Fruit fly (Drosophila melanogaster) whole organism, embryonic: Measurements from ENCODE around the gene Srg3.

Experiments used
- Adf1 ChIP-seq: fragments of 200-800 bp; sonication (Bioruptor generic); IDR thresholded peaks from 2 replicates; pipeline ENCODE4 v1.3.6; 2022; ENCODE audit warnings: missing biosample characterization, missing genetic modification characterization
- Atf-2 ChIP-seq: fragments of 200-800 bp; sonication (Bioruptor generic); optimal IDR thresholded peaks from 2 replicates; lab custom pipeline; 2016; ENCODE audit warnings: missing biosample characterization, missing genetic modification characterization
- B-H2 ChIP-seq: fragments of 200-800 bp; sonication (Bioruptor generic); optimal IDR thresholded peaks from 2 replicates; lab custom pipeline; 2018; ENCODE audit warnings: missing biosample characterization, mild to moderate bottlenecking, missing genetic modification characterization
- Bgb ChIP-seq: fragments of 200-800 bp; sonication (Bioruptor generic); IDR thresholded peaks from 2 replicates; pipeline ENCODE4 v1.3.6; 2022; ENCODE audit warnings: missing biosample characterization, missing genetic modification characterization; ENCODE audit not compliant: partially characterized antibody
- CG12071 ChIP-seq: fragments of 200-800 bp; sonication (Bioruptor generic); optimal IDR thresholded peaks from 3 replicates; lab custom pipeline; 2018; ENCODE audit warnings: missing biosample characterization, mild to moderate bottlenecking, missing genetic modification characterization
- CG12219 ChIP-seq: fragments of 200-800 bp; sonication (Bioruptor generic); optimal IDR thresholded peaks from 3 replicates; lab custom pipeline; 2018; ENCODE audit warnings: missing biosample characterization, mild to moderate bottlenecking, missing genetic modification characterization
- CG13624 ChIP-seq: fragments of 200-800 bp; sonication (Bioruptor generic); optimal IDR thresholded peaks from 2 replicates; lab custom pipeline; 2016; ENCODE audit warnings: missing biosample characterization, missing genetic modification characterization
- CG13894 ChIP-seq: fragments of 200-800 bp; sonication (Bioruptor generic); optimal IDR thresholded peaks from 3 replicates; lab custom pipeline; 2018; ENCODE audit warnings: missing biosample characterization, mild to moderate bottlenecking, missing genetic modification characterization, moderate library complexity
- CG14710 ChIP-seq: fragments of 200-800 bp; sonication (Bioruptor generic); optimal IDR thresholded peaks from 3 replicates; lab custom pipeline; 2019; ENCODE audit warnings: missing biosample characterization, mild to moderate bottlenecking, missing genetic modification characterization, moderate library complexity
- CG15479 ChIP-seq: fragments of 200-800 bp; sonication (Bioruptor generic); optimal IDR thresholded peaks from 3 replicates; lab custom pipeline; 2019; ENCODE audit warnings: missing biosample characterization, mild to moderate bottlenecking, missing genetic modification characterization, moderate library complexity
- CG16779 ChIP-seq: fragments of 200-800 bp; sonication (Bioruptor generic); IDR thresholded peaks from 2 replicates; pipeline ENCODE4 v1.3.6; 2022; ENCODE audit warnings: missing biosample characterization, missing genetic modification characterization
- CG16813 ChIP-seq: fragments of 200-800 bp; sonication (Bioruptor generic); IDR thresholded peaks from 3 replicates; pipeline ENCODE4 v1.3.6; 2022; ENCODE audit warnings: missing biosample characterization, missing genetic modification characterization; ENCODE audit not compliant: partially characterized antibody
- CG17186 ChIP-seq: fragments of 200-800 bp; sonication (Bioruptor generic); optimal IDR thresholded peaks from 3 replicates; lab custom pipeline; 2017; ENCODE audit warnings: missing biosample characterization, missing genetic modification reagents, missing genetic modification characterization
- CG2712 ChIP-seq: fragments of 200-800 bp; optimal IDR thresholded peaks from 3 replicates; lab custom pipeline; 2019; ENCODE audit warnings: missing biosample characterization, mild to moderate bottlenecking, missing genetic modification characterization, moderate library complexity
- CG30403 ChIP-seq: fragments of 200-800 bp; sonication (Bioruptor generic); optimal IDR thresholded peaks from 3 replicates; lab custom pipeline; 2016; ENCODE audit warnings: missing biosample characterization, missing genetic modification characterization
- CG32767 ChIP-seq: fragments of 200-800 bp; sonication (Bioruptor generic); IDR thresholded peaks from 2 replicates; pipeline ENCODE4 v1.3.6; 2022; ENCODE audit warnings: missing biosample characterization, missing genetic modification characterization
- CG5245 ChIP-seq: fragments of 200-800 bp; sonication (Bioruptor generic); optimal IDR thresholded peaks from 3 replicates; lab custom pipeline; 2016; ENCODE audit warnings: missing biosample characterization, missing genetic modification characterization
- CG6689 ChIP-seq: fragments of 200-800 bp; sonication (Bioruptor generic); IDR thresholded peaks from 2 replicates; pipeline ENCODE4 v1.3.6; 2022; ENCODE audit warnings: missing biosample characterization, missing genetic modification characterization
- CG7745 ChIP-seq: fragments of 200-800 bp; sonication (Bioruptor generic); optimal IDR thresholded peaks from 2 replicates; lab custom pipeline; 2018; ENCODE audit warnings: missing biosample characterization, mild to moderate bottlenecking, missing genetic modification characterization, moderate library complexity
- CG9437 ChIP-seq: fragments of 200-800 bp; sonication (Bioruptor generic); optimal IDR thresholded peaks from 2 replicates; lab custom pipeline; 2018; ENCODE audit warnings: missing biosample characterization, mild to moderate bottlenecking, missing genetic modification characterization
- CG9797 ChIP-seq: fragments of 200-800 bp; sonication (Bioruptor generic); optimal IDR thresholded peaks from 3 replicates; lab custom pipeline; 2018; ENCODE audit warnings: missing biosample characterization, mild to moderate bottlenecking, missing genetic modification characterization
- CHES-1-like ChIP-seq: fragments of 200-800 bp; sonication (Bioruptor generic); optimal IDR thresholded peaks from 2 replicates; lab custom pipeline; 2016; ENCODE audit warnings: missing biosample characterization, missing genetic modification characterization
- Dll ChIP-seq: fragments of 200-800 bp; sonication (Bioruptor generic); IDR thresholded peaks from 4 replicates; pipeline ENCODE4 v1.3.6; 2022; ENCODE audit warnings: missing biosample characterization, missing genetic modification characterization; ENCODE audit not compliant: partially characterized antibody
- Dp ChIP-seq: fragments of 200-800 bp; sonication (Bioruptor generic); optimal IDR thresholded peaks from 2 replicates; lab custom pipeline; 2018; ENCODE audit warnings: missing biosample characterization, mild to moderate bottlenecking, missing genetic modification characterization, moderate library complexity
- Opbp ChIP-seq: fragments of 200-800 bp; sonication (Bioruptor generic); IDR thresholded peaks from 3 replicates; pipeline ENCODE4 v1.3.6; 2022; ENCODE audit warnings: missing biosample characterization, missing genetic modification characterization; ENCODE audit not compliant: partially characterized antibody
- Pdp1 ChIP-seq, 2 experiments: fragments of 200-800 bp; sonication (Bioruptor generic); optimal IDR thresholded peaks; 3 replicates each; lab custom pipeline; 2016; ENCODE audit warnings: missing biosample characterization in 2 of 2, missing genetic modification characterization in 2 of 2, mild to moderate bottlenecking in 1 of 2, moderate library complexity in 1 of 2
- Ptx1 ChIP-seq: fragments of 200-800 bp; sonication (Bioruptor generic); IDR thresholded peaks from 2 replicates; pipeline ENCODE4 v1.3.6; 2022; ENCODE audit warnings: missing biosample characterization, missing genetic modification characterization
- Taf1 ChIP-seq: fragments of 200-800 bp; sonication (Bioruptor generic); IDR thresholded peaks from 2 replicates; pipeline ENCODE4 v1.3.6; 2022; ENCODE audit warnings: missing biosample characterization, missing genetic modification characterization
- ase ChIP-seq: fragments of 200-800 bp; sonication (Bioruptor generic); IDR thresholded peaks from 3 replicates; pipeline ENCODE4 v1.3.6; 2022; ENCODE audit warnings: missing biosample characterization, missing genetic modification characterization
- cg ChIP-seq: fragments of 200-800 bp; sonication (Bioruptor generic); optimal IDR thresholded peaks from 3 replicates; lab custom pipeline; 2019; ENCODE audit warnings: missing biosample characterization, mild to moderate bottlenecking, missing genetic modification characterization, moderate library complexity
- chinmo ChIP-seq: fragments of 200-800 bp; sonication (Bioruptor generic); IDR thresholded peaks from 4 replicates; pipeline ENCODE4 v1.3.6; 2022; ENCODE audit warnings: missing biosample characterization, missing genetic modification characterization; ENCODE audit not compliant: partially characterized antibody
- crp ChIP-seq, 2 experiments: fragments of 200-800 bp; sonication (Bioruptor generic); optimal IDR thresholded peaks; 2 replicates in 1 of 2; 3 replicates in 1 of 2; lab custom pipeline; 2017; ENCODE audit warnings: missing biosample characterization in 2 of 2, missing genetic modification characterization in 2 of 2, mild to moderate bottlenecking in 1 of 2, moderate library complexity in 1 of 2
- dpn ChIP-seq, 2 experiments: fragments of 200-800 bp; sonication (Bioruptor generic); optimal IDR thresholded peaks; 3 replicates each; lab custom pipeline; 2016; ENCODE audit warnings: missing biosample characterization in 2 of 2, missing genetic modification characterization in 2 of 2
- ewg ChIP-seq: fragments of 200-800 bp; sonication (Bioruptor generic); optimal IDR thresholded peaks from 3 replicates; lab custom pipeline; 2017; ENCODE audit warnings: mild to moderate bottlenecking, missing biosample characterization, missing genetic modification reagents, missing genetic modification characterization
- fu2 ChIP-seq: fragments of 200-800 bp; sonication (Bioruptor generic); optimal IDR thresholded peaks from 2 replicates; lab custom pipeline; 2016; ENCODE audit warnings: missing biosample characterization, missing genetic modification characterization
- gem ChIP-seq: fragments of 200-800 bp; sonication (Bioruptor generic); optimal IDR thresholded peaks from 2 replicates; lab custom pipeline; 2019; ENCODE audit warnings: missing biosample characterization, mild to moderate bottlenecking, missing genetic modification characterization, moderate library complexity
- gfzf ChIP-seq: fragments of 200-800 bp; sonication (Bioruptor generic); optimal IDR thresholded peaks from 2 replicates; lab custom pipeline; 2016; ENCODE audit warnings: missing biosample characterization, mild to moderate bottlenecking, missing genetic modification characterization, moderate library complexity
- hb ChIP-seq: fragments of 200-800 bp; sonication (Bioruptor generic); IDR thresholded peaks from 3 replicates; pipeline ENCODE4 v1.3.6; 2022; ENCODE audit warnings: missing biosample characterization, missing genetic modification characterization; ENCODE audit not compliant: partially characterized antibody
- kah ChIP-seq: fragments of 200-800 bp; sonication (Bioruptor generic); optimal IDR thresholded peaks from 2 replicates; lab custom pipeline; 2018; ENCODE audit warnings: missing biosample characterization, mild to moderate bottlenecking, missing genetic modification characterization
- knrl ChIP-seq: fragments of 200-800 bp; sonication (Bioruptor generic); IDR thresholded peaks from 3 replicates; pipeline ENCODE4 v1.3.6; 2022; ENCODE audit warnings: missing biosample characterization, missing genetic modification characterization; ENCODE audit not compliant: partially characterized antibody
- lilli ChIP-seq: fragments of 200-800 bp; sonication (Bioruptor generic); optimal IDR thresholded peaks from 3 replicates; lab custom pipeline; 2016; ENCODE audit warnings: missing biosample characterization, missing genetic modification characterization
- maf-S ChIP-seq: fragments of 200-800 bp; sonication (Bioruptor generic); optimal IDR thresholded peaks from 2 replicates; lab custom pipeline; 2016; ENCODE audit warnings: missing biosample characterization, missing genetic modification characterization
- row ChIP-seq: fragments of 200-800 bp; sonication (Bioruptor generic); IDR thresholded peaks from 3 replicates; pipeline ENCODE4 v1.3.6; 2022; ENCODE audit warnings: missing biosample characterization, missing genetic modification characterization
- sna ChIP-seq: fragments of 200-800 bp; sonication (Bioruptor generic); IDR thresholded peaks from 2 replicates; pipeline ENCODE4 v1.3.6; 2022; ENCODE audit warnings: missing biosample characterization, missing genetic modification characterization; ENCODE audit not compliant: partially characterized antibody
- sob ChIP-seq: fragments of 200-800 bp; sonication (Bioruptor generic); IDR thresholded peaks from 2 replicates; pipeline ENCODE4 v1.3.6; 2022; ENCODE audit warnings: missing biosample characterization, missing genetic modification characterization
- stwl ChIP-seq: fragments of 200-800 bp; sonication (Bioruptor generic); optimal IDR thresholded peaks from 3 replicates; lab custom pipeline; 2018; ENCODE audit warnings: missing biosample characterization, mild to moderate bottlenecking, missing genetic modification characterization, moderate library complexity
- unc-4 ChIP-seq: fragments of 200-800 bp; sonication (Bioruptor generic); IDR thresholded peaks from 2 replicates; pipeline ENCODE4 v1.3.6; 2022; ENCODE audit warnings: missing biosample characterization, missing genetic modification characterization; ENCODE audit not compliant: partially characterized antibody

Srg3 gene

DNA sequence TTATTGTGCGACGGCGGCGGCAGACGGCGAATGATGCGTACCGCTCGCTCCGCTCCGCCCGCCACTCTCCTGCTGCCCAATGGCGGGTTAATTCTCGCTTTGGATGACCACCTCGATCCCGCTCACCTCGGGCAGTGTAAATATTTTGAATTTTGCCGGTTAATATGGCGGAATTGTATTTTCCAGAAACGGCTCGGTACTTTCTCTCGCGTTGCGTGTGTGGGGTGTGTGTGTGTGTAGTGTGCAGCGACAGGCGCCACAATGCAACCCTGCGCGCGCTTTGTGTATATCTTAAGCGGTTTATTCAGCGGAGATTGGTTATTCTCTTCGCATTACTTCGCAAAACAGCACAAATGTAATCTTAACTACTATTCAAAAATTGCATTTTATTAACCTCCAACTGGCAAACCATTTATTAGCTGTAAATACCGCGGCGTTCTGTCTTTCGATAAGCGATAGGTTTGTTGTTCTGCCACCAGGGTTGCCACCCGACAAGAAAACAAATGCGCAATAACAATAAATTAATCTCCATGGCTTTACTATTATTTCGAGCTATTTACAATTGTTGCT is 12.9 kb downstream of the Srg3 start, which contains the start of the genes phol and CG3552 (continued):
- TF ChIP-seq ewg (peak; percentile 66), sna (GFP tag; lab: Robert Waterston, UW) (peak; percentile 66; the same call in 1 of the 2 replicates), gfzf (GFP tag; lab: Kevin White, UChicago) (peak; percentile 51), CG12071 (GFP tag; lab: Kevin White, UChicago) (no peak), CG6689 (no peak), Atf-2 (peak; percentile 4), Opbp (0 out of 3 replicates have a peak, but pooled peaks have one; percentile 38), kah (GFP tag; lab: Kevin White, UChicago) (no peak), maf-S (no peak), chinmo (GFP tag; lab: Robert Waterston, UW) (0 out of 4 replicates have a peak, but pooled peaks have one; percentile 36), CG12219 (GFP tag; lab: Kevin White, UChicago) (no peak), Adf1 (GFP tag; lab: Robert Waterston, UW) (peak; percentile 48), ase (GFP tag; lab: Robert Waterston, UW) (no peak), cg (GFP tag; lab: Kevin White, UChicago) (peak; percentile 85), CG9797 (GFP tag; lab: Kevin White, UChicago) (peak; percentile 44), CG17186 (GFP tag; lab: Kevin White, UChicago) (peak; percentile 97), CG16813 (GFP tag; lab: Robert Waterston, UW) (peak; percentile 53; the same call in 2 of the 3 replicates), CG7745 (tag; lab: Kevin White, UChicago) (no peak), hb (GFP tag; lab: Robert Waterston, UW) (peak; percentile 45; the same call in 1 of the 3 replicates), unc-4 (GFP tag; lab: Robert Waterston, UW) (peak; percentile 43), CG13894 (tag; lab: Kevin White, UChicago) (peak; percentile 22), knrl (0 out of 3 replicates have a peak, but pooled peaks have one; percentile 37), dpn (GFP tag; optimal IDR thresholded peaks at IDR 0.05; lab: Kevin White, UChicago) (peak in 1 of 2 experiments; percentile 8), stwl (tag; lab: Kevin White, UChicago) (peak; percentile 64), CG15479 (peak; percentile 83), Taf1 (GFP tag; lab: Robert Waterston, UW) (0 out of 2 replicates have a peak, but pooled peaks have one; percentile 26), B-H2 (GFP tag; lab: Kevin White, UChicago) (peak; percentile 28), lilli (peak; percentile 24), Pdp1 (GFP tag; optimal IDR thresholded peaks at IDR 0.05; lab: Kevin White, UChicago) (peak in 1 of 2 experiments; percentile 31), CG5245 (GFP tag; lab: Kevin White, UChicago) (peak; percentile 98), CG30403 (GFP tag; lab: Kevin White, UChicago) (peak; percentile 8), CG32767 (peak; percentile 78), Dp (peak; percentile 48), gem (peak; percentile 33), Bgb (GFP tag; lab: Robert Waterston, UW) (peak; percentile 30; the same call in 1 of the 2 replicates), CG14710 (tag; lab: Kevin White, UChicago) (peak; percentile 46), fu2 (GFP tag; lab: Kevin White, UChicago) (peak; percentile 18), CHES-1-like (GFP tag; lab: Kevin White, UChicago) (peak; percentile 17), crp (GFP tag; optimal IDR thresholded peaks at IDR 0.05; lab: Kevin White, UChicago) (peak in 1 of 2 experiments; percentile 0), CG9437 (GFP tag; lab: Kevin White, UChicago) (peak; percentile 29), CG16779 (GFP tag; lab: Robert Waterston, UW) (no peak), CG13624 (GFP tag; lab: Kevin White, UChicago) (peak; percentile 88), row (GFP tag; lab: Robert Waterston, UW) (peak; percentile 35; the same call in 1 of the 3 replicates), Dll (GFP tag; lab: Robert Waterston, UW) (peak; percentile 52; the same call in 1 of the 4 replicates), Ptx1 (no peak), CG2712 (tag; lab: Kevin White, UChicago) (peak; percentile 16), sob (0 out of 2 replicates have a peak, but pooled peaks have one; percentile 6)
